Fruit fly (Drosophila melanogaster) whole organism, pupa: ENCODE results near the gene Tctp.
A peak's percentile ranks its signal among the peaks of the same experiment; 100 is the strongest.

ENCODE experiments used
- CG14655 ChIP-seq: fragments of 200-800 bp; sonication (Bioruptor generic); optimal IDR thresholded peaks from 3 replicates; lab custom pipeline; 2017; ENCODE audit warnings: mild to moderate bottlenecking, missing biosample characterization, missing genetic modification reagents, missing genetic modification characterization
- CG4496 ChIP-seq: fragments of 200-800 bp; sonication (Bioruptor generic); IDR thresholded peaks from 3 replicates; pipeline ENCODE4 v1.3.6; 2022; ENCODE audit warnings: missing biosample characterization, missing genetic modification characterization
- CG8301 ChIP-seq: fragments of 200-800 bp; sonication (Bioruptor generic); optimal IDR thresholded peaks from 2 replicates; lab custom pipeline; 2018; ENCODE audit warnings: missing biosample characterization, mild to moderate bottlenecking, missing genetic modification characterization
- EcR ChIP-seq: fragments of 200-800 bp; sonication (Bioruptor generic); optimal IDR thresholded peaks from 3 replicates; lab custom pipeline; 2019; ENCODE audit warnings: missing biosample characterization, missing genetic modification characterization, mild to moderate bottlenecking, moderate library complexity, missing genetic modification reagents
- Snoo ChIP-seq: fragments of 200-800 bp; sonication (Bioruptor generic); optimal IDR thresholded peaks from 3 replicates; lab custom pipeline; 2017; ENCODE audit warnings: missing biosample characterization, mild to moderate bottlenecking, missing genetic modification characterization, inconsistent platforms

dm6 chr3R:11208766-11209331 lies 1.2 kb upstream of the Tctp start:
- TF ChIP-seq EcR (GFP tag; lab: Kevin White, UChicago) (peak; percentile 42), CG4496 (GFP tag; lab: Robert Waterston, UW) (no peak), CG8301 (no peak), CG14655 (GFP tag; lab: Kevin White, UChicago) (no peak), Snoo (tag; lab: Kevin White, UChicago) (no peak)
